Worm (Caenorhabditis elegans) whole organism, late embryonic: ENCODE results near the gene H38K22.6.

ENCODE experiments used
- F13H6.1 ChIP-seq: sonication (generic microtip); optimal IDR thresholded peaks from 2 replicates; lab custom pipeline; 2016; ENCODE audit warnings: missing genetic modification characterization, missing compliant biosample characterization
- ama-1 ChIP-seq: fragments of 150-350 bp; optimal IDR thresholded peaks from 2 replicates; lab custom pipeline; 2014
- ceh-19 ChIP-seq: fragments of 200-800 bp; sonication (Bioruptor generic); optimal IDR thresholded peaks from 2 replicates; lab custom pipeline; 2018; ENCODE audit warnings: mild to moderate bottlenecking, missing genetic modification characterization, missing compliant biosample characterization
- dve-1 ChIP-seq: sonication (generic microtip); optimal IDR thresholded peaks from 2 replicates; lab custom pipeline; 2017; ENCODE audit warnings: antibody characterized with exemption, mild to moderate bottlenecking, missing genetic modification characterization, missing compliant biosample characterization
- hlh-6 ChIP-seq: sonication (generic microtip); optimal IDR thresholded peaks from 2 replicates; lab custom pipeline; 2016; ENCODE audit warnings: missing genotype, missing genetic modification characterization, missing compliant biosample characterization
- nfya-1 ChIP-seq: sonication (generic microtip); optimal IDR thresholded peaks from 2 replicates; lab custom pipeline; 2017; ENCODE audit warnings: missing genetic modification characterization, mild to moderate bottlenecking, missing compliant biosample characterization, antibody characterized with exemption, moderate library complexity
- syd-9 ChIP-seq: sonication (generic microtip); optimal IDR thresholded peaks from 2 replicates; lab custom pipeline; 2016; ENCODE audit warnings: mild to moderate bottlenecking, missing genetic modification characterization, moderate library complexity, missing compliant biosample characterization
- zip-5 ChIP-seq: sonication (generic microtip); optimal IDR thresholded peaks from 2 replicates; lab custom pipeline; 2016; ENCODE audit warnings: missing genetic modification characterization, missing compliant biosample characterization

DNA sequence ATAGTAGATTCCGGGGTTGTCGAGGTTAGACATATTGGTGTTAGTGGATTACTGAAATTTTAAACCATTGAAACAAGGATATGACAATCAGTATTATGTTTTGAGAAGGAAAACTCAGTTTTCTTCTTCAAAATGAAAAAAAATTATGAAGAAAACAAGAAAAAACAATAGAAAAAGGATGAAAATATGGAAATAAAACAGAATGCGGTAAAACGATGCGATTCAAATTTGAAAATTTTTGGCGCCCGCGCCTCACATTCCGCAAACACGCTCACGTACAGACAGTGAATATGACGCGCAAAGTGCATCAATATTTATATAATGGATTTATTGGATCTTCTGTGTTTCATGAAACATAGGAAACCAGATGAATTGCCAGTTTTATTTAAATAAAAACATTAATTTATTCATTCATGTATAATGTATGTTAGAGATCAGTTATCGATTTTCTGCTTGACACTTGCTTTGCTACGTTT, 29.0 kb upstream of the H38K22.6 start, which contains the start of gene mcm-5:
- TF ChIP-seq hlh-6 (tag; lab: Kevin White, UChicago) (no peak), zip-5 (tag; lab: Kevin White, UChicago) (no peak), dve-1 (tag; lab: Kevin White, UChicago) (no peak), ama-1 (lab: Kevin White, UChicago) (no peak), F13H6.1 (tag; lab: Kevin White, UChicago) (no peak), ceh-19 (GFP tag; lab: Kevin White, UChicago) (no peak), syd-9 (tag; lab: Kevin White, UChicago) (no peak), nfya-1 (tag; lab: Kevin White, UChicago) (peak; percentile 17)
